Worm (Caenorhabditis elegans) whole organism, late embryonic: ENCODE data around the gene str-243.

ENCODE experiments used
- C08G9.2 ChIP-seq: sonication (generic microtip); optimal IDR thresholded peaks from 2 replicates; lab custom pipeline; 2016; ENCODE audit warnings: mild to moderate bottlenecking, missing genetic modification characterization, moderate library complexity, missing compliant biosample characterization
- F13H6.1 ChIP-seq: sonication (generic microtip); optimal IDR thresholded peaks from 2 replicates; lab custom pipeline; 2016; ENCODE audit warnings: missing genetic modification characterization, missing compliant biosample characterization
- K02D7.2 ChIP-seq: sonication (generic microtip); optimal IDR thresholded peaks from 2 replicates; lab custom pipeline; 2017; ENCODE audit warnings: mild to moderate bottlenecking, missing genetic modification characterization, missing compliant biosample characterization
- T23F11.4 ChIP-seq: fragments of 200-800 bp; sonication (Bioruptor generic); optimal IDR thresholded peaks from 2 replicates; lab custom pipeline; 2018; ENCODE audit warnings: mild to moderate bottlenecking, missing genetic modification characterization, missing compliant biosample characterization
- Y22D7AL.16 ChIP-seq: sonication (generic microtip); optimal IDR thresholded peaks from 2 replicates; lab custom pipeline; 2016; ENCODE audit warnings: missing genetic modification characterization, missing compliant biosample characterization
- ahr-1 ChIP-seq: sonication (generic microtip); optimal IDR thresholded peaks from 2 replicates; lab custom pipeline; 2016; ENCODE audit warnings: missing genetic modification characterization, missing compliant biosample characterization
- ceh-19 ChIP-seq: fragments of 200-800 bp; sonication (Bioruptor generic); optimal IDR thresholded peaks from 2 replicates; lab custom pipeline; 2018; ENCODE audit warnings: mild to moderate bottlenecking, missing genetic modification characterization, missing compliant biosample characterization
- ceh-22 ChIP-seq: sonication (generic microtip); optimal IDR thresholded peaks from 2 replicates; lab custom pipeline; 2017; ENCODE audit warnings: missing biosample characterization, missing genetic modification characterization
- ceh-31 ChIP-seq: sonication (generic microtip); optimal IDR thresholded peaks from 2 replicates; lab custom pipeline; 2016; ENCODE audit warnings: missing genetic modification characterization, missing compliant biosample characterization
- ceh-45 ChIP-seq: fragments of 200-800 bp; sonication (Bioruptor generic); IDR thresholded peaks from 2 replicates; pipeline ENCODE4 v1.3.6; 2022; ENCODE audit warnings: missing genetic modification reagents, missing genetic modification characterization, missing compliant biosample characterization
- ceh-48 ChIP-seq: sonication (generic microtip); optimal IDR thresholded peaks from 2 replicates; lab custom pipeline; 2016; ENCODE audit warnings: missing genetic modification characterization, inconsistent platforms, missing compliant biosample characterization
- ceh-6 ChIP-seq: fragments of 200-800 bp; sonication (Bioruptor generic); optimal IDR thresholded peaks from 2 replicates; lab custom pipeline; 2018; ENCODE audit warnings: mild to moderate bottlenecking, missing genetic modification characterization, missing compliant biosample characterization
- ceh-9 ChIP-seq: sonication (generic microtip); optimal IDR thresholded peaks from 2 replicates; lab custom pipeline; 2016; ENCODE audit warnings: mild to moderate bottlenecking, missing genetic modification characterization, inconsistent platforms, missing compliant biosample characterization
- dmd-4 ChIP-seq: sonication (generic microtip); optimal IDR thresholded peaks from 2 replicates; lab custom pipeline; 2016; ENCODE audit warnings: borderline replicate concordance, missing genetic modification characterization, missing compliant biosample characterization
- dve-1 ChIP-seq: sonication (generic microtip); optimal IDR thresholded peaks from 2 replicates; lab custom pipeline; 2017; ENCODE audit warnings: antibody characterized with exemption, mild to moderate bottlenecking, missing genetic modification characterization, missing compliant biosample characterization
- elt-2 ChIP-seq: sonication (generic microtip); optimal IDR thresholded peaks from 2 replicates; lab custom pipeline; 2016; ENCODE audit warnings: missing genetic modification reagents, missing genetic modification characterization, missing compliant biosample characterization
- elt-4 ChIP-seq: sonication (generic microtip); optimal IDR thresholded peaks from 2 replicates; lab custom pipeline; 2016; ENCODE audit warnings: missing genetic modification characterization, missing compliant biosample characterization
- fax-1 ChIP-seq: sonication (generic microtip); optimal IDR thresholded peaks from 2 replicates; lab custom pipeline; 2016; ENCODE audit warnings: missing genotype, missing genetic modification characterization, missing compliant biosample characterization
- fkh-10 ChIP-seq: fragments of 150-350 bp; optimal IDR thresholded peaks from 2 replicates; lab custom pipeline; 2014; ENCODE audit warnings: missing biosample characterization, missing genetic modification reagents, missing genetic modification characterization
- gmeb-2 ChIP-seq: sonication (generic microtip); optimal IDR thresholded peaks from 2 replicates; lab custom pipeline; 2016; ENCODE audit warnings: missing genetic modification characterization, inconsistent platforms, missing compliant biosample characterization
- hlh-8 ChIP-seq: sonication (generic microtip); optimal IDR thresholded peaks from 2 replicates; lab custom pipeline; 2016; ENCODE audit warnings: missing genotype, missing genetic modification characterization, missing compliant biosample characterization
- lim-6 ChIP-seq: sonication (generic microtip); optimal IDR thresholded peaks from 2 replicates; lab custom pipeline; 2016; ENCODE audit warnings: missing genetic modification characterization, missing compliant biosample characterization
- nhr-11 ChIP-seq: fragments of 150-350 bp; optimal IDR thresholded peaks from 2 replicates; lab custom pipeline; 2014; ENCODE audit warnings: missing biosample characterization, missing genetic modification characterization
- nhr-232 ChIP-seq: sonication (generic microtip); optimal IDR thresholded peaks from 2 replicates; lab custom pipeline; 2016; ENCODE audit warnings: missing genetic modification characterization, missing compliant biosample characterization
- pha-4 ChIP-seq: fragments of 150-350 bp; optimal IDR thresholded peaks from 2 replicates; lab custom pipeline; 2018; ENCODE audit warnings: missing biosample characterization, missing genetic modification reagents, missing genetic modification characterization
- pqm-1 ChIP-seq: sonication (generic microtip); optimal IDR thresholded peaks from 2 replicates; lab custom pipeline; 2016; ENCODE audit warnings: missing genetic modification characterization, missing compliant biosample characterization
- ref-2 ChIP-seq: sonication (generic microtip); optimal IDR thresholded peaks from 2 replicates; lab custom pipeline; 2016; ENCODE audit warnings: missing genetic modification characterization, missing compliant biosample characterization
- rnt-1 ChIP-seq: sonication (generic microtip); optimal IDR thresholded peaks from 2 replicates; lab custom pipeline; 2016; ENCODE audit warnings: missing genetic modification characterization, missing compliant biosample characterization
- sdc-2 ChIP-seq: sonication (generic microtip); optimal IDR thresholded peaks from 2 replicates; lab custom pipeline; 2016; ENCODE audit warnings: missing genotype, missing genetic modification characterization, missing compliant biosample characterization
- sox-2 ChIP-seq: fragments of 200-800 bp; sonication (Bioruptor generic); IDR thresholded peaks from 2 replicates; pipeline ENCODE4 v1.3.6; 2022; ENCODE audit warnings: missing genetic modification reagents, missing genetic modification characterization, missing compliant biosample characterization
- sox-4 ChIP-seq: sonication (generic microtip); optimal IDR thresholded peaks from 2 replicates; lab custom pipeline; 2017; ENCODE audit warnings: mild to moderate bottlenecking, missing genetic modification characterization, inconsistent platforms, missing compliant biosample characterization
- tbx-2 ChIP-seq: sonication (generic microtip); optimal IDR thresholded peaks from 2 replicates; lab custom pipeline; 2016; ENCODE audit warnings: missing genetic modification characterization, missing compliant biosample characterization
- tbx-7 ChIP-seq: sonication (generic microtip); optimal IDR thresholded peaks from 2 replicates; lab custom pipeline; 2016; ENCODE audit warnings: missing genotype, missing genetic modification characterization, missing compliant biosample characterization
- unc-55 ChIP-seq: sonication (generic microtip); optimal IDR thresholded peaks from 2 replicates; lab custom pipeline; 2017; ENCODE audit warnings: missing biosample characterization, missing genetic modification reagents, missing genetic modification characterization
- unc-86 ChIP-seq: sonication (generic microtip); optimal IDR thresholded peaks from 2 replicates; lab custom pipeline; 2016; ENCODE audit warnings: missing genetic modification characterization, missing compliant biosample characterization
- zip-5 ChIP-seq: sonication (generic microtip); optimal IDR thresholded peaks from 2 replicates; lab custom pipeline; 2016; ENCODE audit warnings: missing genetic modification characterization, missing compliant biosample characterization

str-243 gene

ce11 chrV:1527985-1528384 is 5.4 kb downstream of the str-243 start, which contains the start of gene str-236:
TSS of gene str-236 (minus strand) at chrV:1528085.
- TF ChIP-seq fax-1 (tag; lab: Kevin White, UChicago) (no peak), sdc-2 (tag; lab: Kevin White, UChicago) (no peak), C08G9.2 (no peak)

ce11 chrV:1531159-1531558 is 8.6 kb downstream of the str-243 start, which contains the start of gene K02H11.4:
TSS of gene K02H11.4 (minus strand) at chrV:1531259.
- TF ChIP-seq ahr-1 (no peak), zip-5 (tag; lab: Kevin White, UChicago) (no peak), K02D7.2 (tag; lab: Kevin White, UChicago) (no peak), ceh-31 (tag; lab: Kevin White, UChicago) (no peak), hlh-8 (no peak), dmd-4 (tag; lab: Kevin White, UChicago) (no peak), pha-4 (no peak), lim-6 (tag; lab: Kevin White, UChicago) (no peak), gmeb-2 (tag; lab: Kevin White, UChicago) (no peak), ceh-48 (tag; lab: Kevin White, UChicago) (no peak), tbx-7 (tag; lab: Kevin White, UChicago) (no peak), rnt-1 (tag; lab: Kevin White, UChicago) (no peak), elt-4 (no peak), pqm-1 (tag; lab: Kevin White, UChicago) (no peak), ceh-6 (GFP tag; lab: Kevin White, UChicago) (no peak), tbx-2 (tag; lab: Kevin White, UChicago) (no peak), nhr-11 (no peak), sox-2 (no peak)

- no peak for TF ChIP-seq lim-6 (tag; lab: Kevin White, UChicago)
- TF ChIP-seq elt-2: no peak
- no peak for TF ChIP-seq F13H6.1
- TF ChIP-seq ceh-45: no peak
- TF ChIP-seq ceh-19 (GFP tag; lab: Kevin White, UChicago): no peak
- TF ChIP-seq sox-4 (tag; lab: Kevin White, UChicago): no peak
- TF ChIP-seq ahr-1: no peak
- TF ChIP-seq unc-86 (tag; lab: Kevin White, UChicago): no peak
- no peak for TF ChIP-seq sdc-2 (tag; lab: Kevin White, UChicago)
- no peak for TF ChIP-seq ceh-9
These were observed 9.9 kb downstream of the str-243 start for ce11 chrV:1532455-1532854.

- no peak for TF ChIP-seq hlh-8
- no peak for TF ChIP-seq ahr-1
These were observed 11.7 kb downstream of the str-243 start, which contains the start of gene trx-5 for ce11 chrV:1534315-1534714. TSS of gene trx-5 (minus strand) at chrV:1534415.

ce11 chrV:1536979-1537378 is 14.4 kb downstream of the str-243 start, which contains the start of gene K02H11.9:
TSS of gene K02H11.9 (minus strand) at chrV:1537079.
- no peak for TF ChIP-seq ceh-48 (tag; lab: Kevin White, UChicago)
- TF ChIP-seq T23F11.4 (GFP tag; lab: Kevin White, UChicago): no peak
- TF ChIP-seq pqm-1 (tag; lab: Kevin White, UChicago): no peak
- TF ChIP-seq nhr-232 (tag; lab: Kevin White, UChicago): no peak
- no peak for TF ChIP-seq F13H6.1
- TF ChIP-seq Y22D7AL.16 (tag; lab: Kevin White, UChicago): no peak
- no peak for TF ChIP-seq fkh-10 (GFP tag; lab: Kevin White, UChicago)

- TF ChIP-seq ceh-22 (tag; lab: Kevin White, UChicago) (no peak), dve-1 (tag; lab: Kevin White, UChicago) (no peak), ref-2 (no peak), unc-55 (GFP tag; lab: Kevin White, UChicago) (no peak), nhr-232 (tag; lab: Kevin White, UChicago) (no peak)
These were observed 16.3 kb downstream of the str-243 start for ce11 chrV:1538842-1539241.
